Fruit fly (Drosophila melanogaster): Measurements from ENCODE around the gene dpr5.

The dpr5 gene

DNA sequence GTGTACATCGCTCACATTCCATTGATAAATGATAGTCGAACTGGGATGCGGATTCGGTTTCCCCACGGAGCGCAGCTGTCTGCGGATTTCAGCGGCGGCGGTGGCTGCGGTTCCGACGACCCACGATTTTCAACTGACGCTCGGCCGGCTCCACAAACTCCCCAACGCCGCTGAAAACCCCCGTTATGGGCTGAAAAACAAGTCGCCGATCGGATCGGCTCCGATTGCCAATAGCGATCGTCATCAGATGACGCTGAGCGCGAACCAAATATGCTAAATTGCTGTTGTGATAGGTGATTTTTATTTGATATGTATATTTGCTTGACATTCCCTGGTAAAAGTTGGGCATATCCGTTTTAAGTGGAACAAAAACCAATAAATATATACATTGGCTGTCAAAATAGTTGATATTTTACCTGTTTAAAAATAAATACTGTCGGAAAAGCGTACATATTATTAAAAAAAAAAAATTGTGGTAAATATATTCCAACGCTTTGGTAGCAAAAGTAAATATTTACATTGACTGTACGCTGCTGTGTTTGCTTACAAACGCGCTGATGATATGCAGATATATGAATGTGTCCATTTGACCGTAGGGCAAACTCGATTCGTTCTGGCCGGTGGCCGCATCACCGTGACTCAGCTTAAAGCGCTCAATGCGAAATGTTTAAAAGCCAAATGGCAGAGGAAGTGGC, 45.4 kb upstream of the dpr5 start (continued):
- TF ChIP-seq nau (GFP tag; optimal IDR thresholded peaks at IDR 0.05): peak; percentile 31
- peak; percentile 74 for TF ChIP-seq mam (GFP tag; optimal IDR thresholded peaks at IDR 0.05)
- peak; percentile 19 for TF ChIP-seq CG10543 (GFP tag; optimal IDR thresholded peaks at IDR 0.05)
- TF ChIP-seq aop (GFP tag; IDR thresholded peaks at IDR 0.05): no peak
- TF ChIP-seq CG7928 (GFP tag; optimal IDR thresholded peaks at IDR 0.05): peak; percentile 5
- peak; percentile 3 for TF ChIP-seq CG16863 (GFP tag; optimal IDR thresholded peaks at IDR 0.05)
- 0 out of 2 replicates have a peak, but pooled peaks have one; percentile 25 for TF ChIP-seq Adf1 (GFP tag; IDR thresholded peaks at IDR 0.05)
- peak; percentile 29 for TF ChIP-seq pum (GFP tag; optimal IDR thresholded peaks at IDR 0.05)
- peak; percentile 51 for TF ChIP-seq HmgZ (tag; optimal IDR thresholded peaks at IDR 0.05)
- peak; percentile 58 for TF ChIP-seq CG3995 (GFP tag; optimal IDR thresholded peaks at IDR 0.05)
- no peak for TF ChIP-seq CG18476 (GFP tag; optimal IDR thresholded peaks at IDR 0.05)
- peak; percentile 1 for TF ChIP-seq Mad (GFP tag; optimal IDR thresholded peaks at IDR 0.05)
- no peak for TF ChIP-seq otp (GFP tag; IDR thresholded peaks at IDR 0.05)
- peak; percentile 49 for TF ChIP-seq Xbp1 (GFP tag; optimal IDR thresholded peaks at IDR 0.05)
- TF ChIP-seq C15 (GFP tag; IDR thresholded peaks at IDR 0.05): 0 out of 3 replicates have a peak, but pooled peaks have one; percentile 31
- TF ChIP-seq bab2 (GFP tag; optimal IDR thresholded peaks at IDR 0.05): peak; percentile 19
- TF ChIP-seq gcm (GFP tag; optimal IDR thresholded peaks at IDR 0.05): no peak
- peak; percentile 15 for TF ChIP-seq Jarid2 (GFP tag; optimal IDR thresholded peaks at IDR 0.05)
- TF ChIP-seq Dbx (GFP tag; IDR thresholded peaks at IDR 0.05): peak; percentile 81; the same call in 2 of the 3 replicates
- TF ChIP-seq sob (GFP tag; IDR thresholded peaks at IDR 0.05): peak; percentile 59; the same call in 1 of the 2 replicates
- peak in 1 of 2 experiments; percentile 12 for TF ChIP-seq Hr78 (GFP tag; optimal IDR thresholded peaks at IDR 0.05)
- peak; percentile 64 for TF ChIP-seq CG10209 (GFP tag; optimal IDR thresholded peaks at IDR 0.05)
- TF ChIP-seq CG16815 (GFP tag; optimal IDR thresholded peaks at IDR 0.05): peak; percentile 60
- TF ChIP-seq CG42726 (GFP tag; IDR thresholded peaks at IDR 0.05; ENCODE audit: partially characterized antibody): no peak
- TF ChIP-seq oc (tag; optimal IDR thresholded peaks at IDR 0.05): no peak
- TF ChIP-seq gem (tag; optimal IDR thresholded peaks at IDR 0.05): peak; percentile 84
- peak; percentile 59 for TF ChIP-seq ind (GFP tag; optimal IDR thresholded peaks at IDR 0.05)
- no peak for TF ChIP-seq pnt (GFP tag; optimal IDR thresholded peaks at IDR 0.05)
- no peak for TF ChIP-seq Dfd (GFP tag; optimal IDR thresholded peaks at IDR 0.05)
- TF ChIP-seq CG10462 (GFP tag; optimal IDR thresholded peaks at IDR 0.05): peak; percentile 6
- peak; percentile 59; the same call in 2 of the 3 replicates for TF ChIP-seq tgo (GFP tag; IDR thresholded peaks at IDR 0.05)
- TF ChIP-seq CoRest (tag; optimal IDR thresholded peaks at IDR 0.05): peak; percentile 80
- TF ChIP-seq lov (optimal IDR thresholded peaks at IDR 0.05): no peak
- no peak for TF ChIP-seq lov (GFP tag; IDR thresholded peaks at IDR 0.05)
- TF ChIP-seq CG14710 (tag; optimal IDR thresholded peaks at IDR 0.05): no peak
- TF ChIP-seq CG4404 (GFP tag; IDR thresholded peaks at IDR 0.05): peak; percentile 46
- peak; percentile 30 for TF ChIP-seq CG4854 (GFP tag; optimal IDR thresholded peaks at IDR 0.05)
- no peak for TF ChIP-seq CrebB (tag; optimal IDR thresholded peaks at IDR 0.05)
- TF ChIP-seq CG9215 (GFP tag; IDR thresholded peaks at IDR 0.05): peak; percentile 76
- peak; percentile 63 for TF ChIP-seq CG12155 (GFP tag; optimal IDR thresholded peaks at IDR 0.05)
- no peak for TF ChIP-seq ERR (GFP tag; optimal IDR thresholded peaks at IDR 0.05)
- peak; percentile 63; the same call in 1 of the 2 replicates for TF ChIP-seq Atf6 (GFP tag; IDR thresholded peaks at IDR 0.05)
- TF ChIP-seq Fer3 (tag; optimal IDR thresholded peaks at IDR 0.05): peak; percentile 65
- no peak; the same call in 2 of the 3 replicates for TF ChIP-seq B-H1 (GFP tag; IDR thresholded peaks at IDR 0.05)
- peak; percentile 29 for TF ChIP-seq CG12219 (GFP tag; optimal IDR thresholded peaks at IDR 0.05)
- peak; percentile 55 for TF ChIP-seq CG12391 (tag; optimal IDR thresholded peaks at IDR 0.05)
- 0 out of 2 replicates have a peak, but pooled peaks have one; percentile 16 for TF ChIP-seq seq (GFP tag; IDR thresholded peaks at IDR 0.05)
- TF ChIP-seq CG1832 (GFP tag; optimal IDR thresholded peaks at IDR 0.05): no peak
- TF ChIP-seq Hr3 (GFP tag; optimal IDR thresholded peaks at IDR 0.05): peak; percentile 65
